Fruit fly (Drosophila melanogaster): ENCODE results near the gene Imp.

Gene Imp

dm6 chrX:10784330-10784778 is 39.7 kb downstream of the Imp start (continued):
- TF ChIP-seq lilli (GFP tag; optimal IDR thresholded peaks at IDR 0.05): peak; percentile 50
- TF ChIP-seq CG34376 (GFP tag; optimal IDR thresholded peaks at IDR 0.05): peak; percentile 17
- no peak for TF ChIP-seq da (GFP tag; optimal IDR thresholded peaks at IDR 0.05)
- TF ChIP-seq caup (GFP tag; optimal IDR thresholded peaks at IDR 0.05; ENCODE audit: severe bottlenecking): peak; percentile 25
- TF ChIP-seq CG34224 (GFP tag; IDR thresholded peaks at IDR 0.05; ENCODE audit: partially characterized antibody): 0 out of 3 replicates have a peak, but pooled peaks have one; percentile 56
- peak; percentile 94 for TF ChIP-seq scrt (GFP tag; optimal IDR thresholded peaks at IDR 0.05)
- no peak for TF ChIP-seq CG3726 (GFP tag; IDR thresholded peaks at IDR 0.05)
- no peak for TF ChIP-seq prd (optimal IDR thresholded peaks at IDR 0.05)
- TF ChIP-seq prd (GFP tag; IDR thresholded peaks at IDR 0.05): peak; percentile 3; the same call in 1 of the 3 replicates
- TF ChIP-seq CG10543 (GFP tag; optimal IDR thresholded peaks at IDR 0.05): peak; percentile 2
- no peak for TF ChIP-seq croc (GFP tag; conservative IDR thresholded peaks at IDR 0.05)
- peak; percentile 4 for TF ChIP-seq kah (GFP tag; optimal IDR thresholded peaks at IDR 0.05)
- TF ChIP-seq CG32772 (GFP tag; IDR thresholded peaks at IDR 0.05): 0 out of 2 replicates have a peak, but pooled peaks have one; percentile 25
- TF ChIP-seq CG17328 (GFP tag; IDR thresholded peaks at IDR 0.05): 0 out of 2 replicates have a peak, but pooled peaks have one; percentile 7
- TF ChIP-seq CG3163 (GFP tag; optimal IDR thresholded peaks at IDR 0.05): peak; percentile 71
- peak; percentile 53 for TF ChIP-seq mirr (GFP tag; optimal IDR thresholded peaks at IDR 0.05)
- peak; percentile 12; the same call in 1 of the 2 replicates for TF ChIP-seq Rfx (GFP tag; IDR thresholded peaks at IDR 0.05)
- peak; percentile 87 for TF ChIP-seq sqz (GFP tag; optimal IDR thresholded peaks at IDR 0.05)
- peak; percentile 2 for TF ChIP-seq CG7987 (GFP tag; optimal IDR thresholded peaks at IDR 0.05)
- TF ChIP-seq Trl (optimal IDR thresholded peaks at IDR 0.05): peak; percentile 81 to 89
- TF ChIP-seq Trl (GFP tag; optimal IDR thresholded peaks at IDR 0.05): peak; percentile 1
- peak; percentile 80; the same call in 2 of the 4 replicates for TF ChIP-seq chinmo (GFP tag; IDR thresholded peaks at IDR 0.05; ENCODE audit: partially characterized antibody)
- TF ChIP-seq Adf1 (GFP tag; IDR thresholded peaks at IDR 0.05): peak; percentile 97
- TF ChIP-seq Fer1 (GFP tag; optimal IDR thresholded peaks at IDR 0.05): peak; percentile 8
- no peak for TF ChIP-seq sob (GFP tag; IDR thresholded peaks at IDR 0.05)
- TF ChIP-seq lab (GFP tag; optimal IDR thresholded peaks at IDR 0.05): peak; percentile 24
- TF ChIP-seq ap (GFP tag; IDR thresholded peaks at IDR 0.05): no peak
- TF ChIP-seq cato (GFP tag; optimal IDR thresholded peaks at IDR 0.05; ENCODE audit: borderline replicate concordance): no peak

dm6 chrX:10783374-10784064 is 40.6 kb downstream of the Imp start:
- TF ChIP-seq chinmo (GFP tag; IDR thresholded peaks at IDR 0.05; ENCODE audit: partially characterized antibody) (0 out of 4 replicates have a peak, but pooled peaks have one; percentile 59), Nf-YC (tag; optimal IDR thresholded peaks at IDR 0.05) (peak; percentile 85), CG13624 (GFP tag; optimal IDR thresholded peaks at IDR 0.05) (no peak), CG2889 (GFP tag; IDR thresholded peaks at IDR 0.05) (no peak), sqz (GFP tag; optimal IDR thresholded peaks at IDR 0.05) (peak; percentile 70), CG17568 (GFP tag; optimal IDR thresholded peaks at IDR 0.05) (no peak), Atf6 (GFP tag; IDR thresholded peaks at IDR 0.05) (peak; percentile 14; the same call in 1 of the 2 replicates), CG3995 (GFP tag; optimal IDR thresholded peaks at IDR 0.05) (no peak), sd (tag; optimal IDR thresholded peaks at IDR 0.05) (peak; percentile 23), Ets65A (GFP tag) (no peak), Deaf1 (tag; optimal IDR thresholded peaks at IDR 0.05) (peak; percentile 18), Poxn (GFP tag; IDR thresholded peaks at IDR 0.05) (no peak), YL-1 (GFP tag; optimal IDR thresholded peaks at IDR 0.05) (peak; percentile 23), CG16813 (GFP tag; IDR thresholded peaks at IDR 0.05; ENCODE audit: partially characterized antibody) (no peak), Trl (optimal IDR thresholded peaks at IDR 0.05) (peak; percentile 57 to 71), Trl (GFP tag; optimal IDR thresholded peaks at IDR 0.05) (no peak), wdn (GFP tag; IDR thresholded peaks at IDR 0.05) (no peak), BtbVII (GFP tag; optimal IDR thresholded peaks at IDR 0.05) (no peak), gsb (GFP tag; IDR thresholded peaks at IDR 0.05) (no peak), CG3163 (GFP tag; optimal IDR thresholded peaks at IDR 0.05) (peak; percentile 92), Sry-δ (GFP tag; optimal IDR thresholded peaks at IDR 0.05) (no peak), Med (GFP tag) (peak; percentile 53), B-H2 (GFP tag; optimal IDR thresholded peaks at IDR 0.05) (no peak), Nf-YB (GFP tag; optimal IDR thresholded peaks at IDR 0.05) (peak; percentile 83), row (GFP tag; IDR thresholded peaks at IDR 0.05) (no peak), CG10321 (GFP tag; IDR thresholded peaks at IDR 0.05) (peak; percentile 87)
